Worm (Caenorhabditis elegans): ENCODE measurements around the gene ins-7.

ce11 chrIV:9690644-9691043, 8.0 kb upstream of the ins-7 start, which contains the start of gene sdz-36:
- TF ChIP-seq dao-5 (tag; optimal IDR thresholded peaks at IDR 0.05) (no peak), him-1 (tag; optimal IDR thresholded peaks at IDR 0.05) (no peak)
